Worm (Caenorhabditis elegans) whole organism, L1 larva: ENCODE results near the gene Y116A8A.7.

Source experiments
- C16A3.4 ChIP-seq: fragments of 150-350 bp; optimal IDR thresholded peaks from 2 replicates; lab custom pipeline; 2014; ENCODE audit warnings: missing biosample characterization, missing genetic modification characterization
- F16B12.6 ChIP-seq: fragments of 150-350 bp; optimal IDR thresholded peaks from 2 replicates; lab custom pipeline; 2014; ENCODE audit warnings: missing biosample characterization, missing genetic modification characterization
- Y116A8C.19 ChIP-seq: sonication (generic microtip); optimal IDR thresholded peaks from 2 replicates; lab custom pipeline; 2016; ENCODE audit warnings: missing compliant biosample characterization, missing genetic modification characterization, borderline replicate concordance
- alr-1 ChIP-seq: fragments of 200-800 bp; sonication (Bioruptor generic); optimal IDR thresholded peaks from 2 replicates; lab custom pipeline; 2018; ENCODE audit warnings: borderline replicate concordance, mild to moderate bottlenecking, missing genetic modification characterization, missing compliant biosample characterization
- ceh-63 ChIP-seq: fragments of 200-800 bp; sonication (Bioruptor generic); optimal IDR thresholded peaks from 2 replicates; lab custom pipeline; 2018; ENCODE audit warnings: mild to moderate bottlenecking, missing genetic modification characterization, missing compliant biosample characterization
- ces-1 ChIP-seq: fragments of 150-350 bp; optimal IDR thresholded peaks from 2 replicates; lab custom pipeline; 2014; ENCODE audit warnings: missing biosample characterization, missing genetic modification reagents, missing genetic modification characterization
- dpl-1 ChIP-seq, 3 experiments: fragments of 150-350 bp in 2 of 3; sonication (generic microtip) in 1 of 3; optimal IDR thresholded peaks; 2 replicates each; lab custom pipeline; 2014 to 2017; ENCODE audit warnings: missing biosample characterization in 3 of 3, missing genetic modification characterization in 3 of 3, missing genetic modification reagents in 3 of 3
- dsc-1 ChIP-seq: sonication (generic microtip); optimal IDR thresholded peaks from 2 replicates; lab custom pipeline; 2016; ENCODE audit warnings: mild to moderate bottlenecking, missing genetic modification characterization, missing compliant biosample characterization
- efl-1 ChIP-seq, 4 experiments: fragments of 150-350 bp; optimal IDR thresholded peaks in 3 of 4; peaks in 1 of 4; 1 replicate in 1 of 4; 2 replicates in 3 of 4; lab custom pipeline; 2014; ENCODE audit warnings: missing biosample characterization in 2 of 4, missing genetic modification characterization in 2 of 4, missing genetic modification reagents in 2 of 4
- elt-3 ChIP-seq, 6 experiments: fragments of 150-350 bp in 1 of 6; sonication (generic microtip); optimal IDR thresholded peaks; 2 replicates each; lab custom pipeline; 2017 to 2018; ENCODE audit warnings: missing biosample characterization in 6 of 6, missing genetic modification characterization in 6 of 6, inconsistent platforms in 1 of 6
- fos-1 ChIP-seq: fragments of 150-350 bp; optimal IDR thresholded peaks from 2 replicates; lab custom pipeline; 2014; ENCODE audit warnings: missing biosample characterization, missing genetic modification characterization
- grh-1 ChIP-seq: fragments of 200-800 bp; sonication (Bioruptor generic); IDR thresholded peaks from 2 replicates; pipeline ENCODE4 v1.3.6; 2022; ENCODE audit warnings: missing genetic modification reagents, missing genetic modification characterization, missing compliant biosample characterization
- hlh-17 ChIP-seq: fragments of 200-800 bp; sonication (Bioruptor generic); optimal IDR thresholded peaks from 2 replicates; lab custom pipeline; 2018; ENCODE audit warnings: missing genetic modification characterization, mild to moderate bottlenecking, missing compliant biosample characterization, moderate library complexity, borderline replicate concordance
- hlh-4 ChIP-seq: sonication (generic microtip); optimal IDR thresholded peaks from 2 replicates; lab custom pipeline; 2016; ENCODE audit warnings: mild to moderate bottlenecking, missing genetic modification characterization, missing compliant biosample characterization
- hpl-2 ChIP-seq: fragments of 150-350 bp; optimal IDR thresholded peaks from 2 replicates; lab custom pipeline; 2014; ENCODE audit warnings: missing biosample characterization, missing genetic modification reagents, missing genetic modification characterization
- irx-1 ChIP-seq: sonication (generic microtip); optimal IDR thresholded peaks from 2 replicates; lab custom pipeline; 2016; ENCODE audit warnings: missing genetic modification characterization, missing compliant biosample characterization
- jun-1 ChIP-seq: fragments of 150-350 bp; optimal IDR thresholded peaks from 2 replicates; lab custom pipeline; 2014; ENCODE audit warnings: missing biosample characterization, missing genetic modification reagents, missing genetic modification characterization
- lin-15B ChIP-seq: fragments of 150-350 bp; sonication (generic microtip); optimal IDR thresholded peaks from 3 replicates; lab custom pipeline; 2014; ENCODE audit warnings: missing biosample characterization, missing genetic modification characterization
- lin-35 ChIP-seq, 2 experiments: fragments of 150-350 bp; optimal IDR thresholded peaks; 2 replicates each; lab custom pipeline; 2014; ENCODE audit warnings: missing biosample characterization in 2 of 2, missing genetic modification characterization in 2 of 2, missing genetic modification reagents in 2 of 2
- lin-39 ChIP-seq: fragments of 150-350 bp; optimal IDR thresholded peaks from 2 replicates; lab custom pipeline; 2014; ENCODE audit warnings: missing biosample characterization, missing genetic modification reagents, missing genetic modification characterization
- mdl-1 ChIP-seq, 2 experiments: fragments of 150-350 bp; optimal IDR thresholded peaks; 2 replicates each; lab custom pipeline; 2014 to 2017; ENCODE audit warnings: missing biosample characterization in 2 of 2, missing genetic modification characterization in 2 of 2, inconsistent platforms in 1 of 2
- mef-2 ChIP-seq: fragments of 150-350 bp; optimal IDR thresholded peaks from 2 replicates; lab custom pipeline; 2014; ENCODE audit warnings: missing biosample characterization, missing genetic modification characterization
- mep-1 ChIP-seq: fragments of 150-350 bp; optimal IDR thresholded peaks from 2 replicates; lab custom pipeline; 2014; ENCODE audit warnings: missing biosample characterization, missing genetic modification characterization
- nhr-11 ChIP-seq: fragments of 150-350 bp; optimal IDR thresholded peaks from 2 replicates; lab custom pipeline; 2014; ENCODE audit warnings: missing biosample characterization, missing genetic modification characterization
- nhr-20 ChIP-seq: sonication (generic microtip); optimal IDR thresholded peaks from 2 replicates; lab custom pipeline; 2016; ENCODE audit warnings: mild to moderate bottlenecking, missing genetic modification characterization, missing compliant biosample characterization
- nhr-28 ChIP-seq: fragments of 150-350 bp; optimal IDR thresholded peaks from 2 replicates; lab custom pipeline; 2014; ENCODE audit warnings: missing biosample characterization, missing genetic modification characterization
- nhr-71 ChIP-seq: sonication (generic microtip); optimal IDR thresholded peaks from 2 replicates; lab custom pipeline; 2016; ENCODE audit warnings: mild to moderate bottlenecking, missing genetic modification characterization, moderate library complexity, missing compliant biosample characterization
- nhr-76 ChIP-seq: sonication (generic microtip); optimal IDR thresholded peaks from 2 replicates; lab custom pipeline; 2017; ENCODE audit warnings: missing biosample characterization, missing genetic modification characterization
- nhr-84 ChIP-seq: sonication (generic microtip); optimal IDR thresholded peaks from 2 replicates; lab custom pipeline; 2017; ENCODE audit warnings: missing biosample characterization, missing genetic modification characterization
- nhr-85 ChIP-seq: sonication (generic microtip); peaks from one replicate; lab custom pipeline; 2016; ENCODE audit warnings: missing genetic modification characterization, inconsistent platforms, missing compliant biosample characterization
- nhr-90 ChIP-seq: sonication (generic microtip); optimal IDR thresholded peaks from 2 replicates; lab custom pipeline; 2016; ENCODE audit warnings: mild to moderate bottlenecking, missing genetic modification characterization, missing compliant biosample characterization; ENCODE audit not compliant: poor library complexity
- pag-3 ChIP-seq: sonication (generic microtip); optimal IDR thresholded peaks from 2 replicates; lab custom pipeline; 2017; ENCODE audit warnings: missing genetic modification characterization, mild to moderate bottlenecking, missing compliant biosample characterization, antibody characterized with exemption, borderline replicate concordance; ENCODE audit not compliant: insufficient read depth
- pax-3 ChIP-seq: fragments of 200-800 bp; sonication (Bioruptor generic); optimal IDR thresholded peaks from 2 replicates; lab custom pipeline; 2018; ENCODE audit warnings: mild to moderate bottlenecking, missing genetic modification characterization, moderate library complexity, missing compliant biosample characterization
- pqm-1 ChIP-seq: sonication (generic microtip); optimal IDR thresholded peaks from 3 replicates; lab custom pipeline; 2017; ENCODE audit warnings: missing biosample characterization, missing genetic modification characterization
- snpc-4 ChIP-seq: fragments of 150-350 bp; optimal IDR thresholded peaks from 2 replicates; lab custom pipeline; 2014; ENCODE audit warnings: missing biosample characterization, missing genetic modification characterization
- snu-23 ChIP-seq: sonication (generic microtip); optimal IDR thresholded peaks from 2 replicates; lab custom pipeline; 2016; ENCODE audit warnings: missing genetic modification characterization, missing compliant biosample characterization
- sptf-1 ChIP-seq: fragments of 150-350 bp; optimal IDR thresholded peaks from 2 replicates; lab custom pipeline; 2014; ENCODE audit warnings: missing biosample characterization, missing genetic modification characterization
- swsn-7 ChIP-seq: sonication (generic microtip); optimal IDR thresholded peaks from 2 replicates; lab custom pipeline; 2016; ENCODE audit warnings: missing genetic modification characterization, missing compliant biosample characterization
- tbx-2 ChIP-seq: sonication (generic microtip); optimal IDR thresholded peaks from 2 replicates; lab custom pipeline; 2016; ENCODE audit warnings: missing genetic modification characterization, missing compliant biosample characterization
- tlp-1 ChIP-seq: fragments of 150-350 bp; optimal IDR thresholded peaks from 2 replicates; lab custom pipeline; 2014; ENCODE audit warnings: missing biosample characterization, missing genetic modification characterization
- unc-130 ChIP-seq: fragments of 150-350 bp; optimal IDR thresholded peaks from 2 replicates; lab custom pipeline; 2017; ENCODE audit warnings: missing biosample characterization, missing genetic modification characterization, inconsistent platforms
- unc-30 ChIP-seq: sonication (generic microtip); optimal IDR thresholded peaks from 2 replicates; lab custom pipeline; 2017; ENCODE audit warnings: missing biosample characterization, missing genetic modification characterization
- unc-62 ChIP-seq: fragments of 150-350 bp; optimal IDR thresholded peaks from 2 replicates; lab custom pipeline; 2014; ENCODE audit warnings: missing biosample characterization, missing genetic modification reagents, missing genetic modification characterization
- unc-98 ChIP-seq: fragments of 200-800 bp; sonication (Bioruptor generic); IDR thresholded peaks from 2 replicates; pipeline ENCODE4 v1.3.6; 2022; ENCODE audit warnings: missing genetic modification characterization, missing compliant biosample characterization
- xbp-1 ChIP-seq: sonication (generic microtip); optimal IDR thresholded peaks from 2 replicates; lab custom pipeline; 2016; ENCODE audit warnings: missing genetic modification characterization, missing compliant biosample characterization
- zip-4 ChIP-seq: fragments of 200-800 bp; sonication (Bioruptor generic); optimal IDR thresholded peaks from 2 replicates; lab custom pipeline; 2018; ENCODE audit warnings: mild to moderate bottlenecking, missing genetic modification characterization, moderate library complexity, missing compliant biosample characterization
- ztf-4 ChIP-seq: fragments of 150-350 bp; optimal IDR thresholded peaks from 2 replicates; lab custom pipeline; 2014; ENCODE audit warnings: missing biosample characterization, missing genetic modification characterization

The Y116A8A.7 gene

DNA sequence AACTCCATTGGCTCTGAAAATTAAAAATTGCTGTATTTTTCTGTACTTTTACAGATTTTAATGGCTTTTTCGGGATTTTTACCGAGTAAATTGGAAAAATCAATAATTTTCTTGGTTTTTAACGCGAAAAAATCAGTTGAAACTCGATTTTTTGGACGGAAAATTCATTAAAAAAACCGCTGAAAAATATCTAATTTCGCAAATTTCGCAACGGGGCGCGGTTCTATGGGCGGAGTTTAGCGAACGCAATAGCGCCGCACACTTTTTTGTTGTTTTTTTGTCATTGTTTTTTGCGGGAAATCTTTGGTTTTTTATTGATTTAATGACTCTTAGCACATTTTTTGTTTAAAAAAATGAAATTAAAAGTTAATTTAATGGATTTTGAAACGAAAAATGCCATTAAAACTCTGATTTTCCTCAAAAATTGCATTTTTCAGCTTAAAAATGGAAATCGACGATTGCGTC is 33.5 kb downstream of the Y116A8A.7 start, which contains the start of the genes mel-46 and lsy-13 (continued):
- TF ChIP-seq dsc-1 (peak; percentile 9), ces-1 (GFP tag; lab: Kevin White, UChicago) (no peak), nhr-11 (tag; lab: Kevin White, UChicago) (no peak), tbx-2 (peak; percentile 29), mdl-1 (tag; optimal IDR thresholded peaks at IDR 0.05; lab: Kevin White, UChicago) (no peak), nhr-71 (tag; lab: Kevin White, UChicago) (peak; percentile 53), nhr-28 (no peak), mep-1 (tag; lab: Kevin White, UChicago) (peak; percentile 53), unc-30 (tag; lab: Kevin White, UChicago) (no peak), snpc-4 (tag; lab: Kevin White, UChicago) (peak; percentile 5), xbp-1 (tag; lab: Kevin White, UChicago) (peak; percentile 48), unc-130 (peak; percentile 4), F16B12.6 (tag; lab: Kevin White, UChicago) (peak; percentile 6), snu-23 (GFP tag; lab: Kevin White, UChicago) (peak; percentile 58), pag-3 (tag; lab: Kevin White, UChicago) (no peak)
- TF ChIP-seq, all 84 proteins: peak for 22

- TF ChIP-seq efl-1 (optimal IDR thresholded peaks at IDR 0.05; lab: Kevin White, UChicago) (no peak), efl-1 (GFP tag; optimal IDR thresholded peaks at IDR 0.05 in 1 of 2; lab: Kevin White, UChicago) (peak in 1 of 2 experiments; percentile 0), unc-62 (no peak)
Measured at ce11 chrIV:16864876-16865275, 34.9 kb downstream of the Y116A8A.7 start.

ce11 chrIV:16865487-16865886 is 35.5 kb downstream of the Y116A8A.7 start, which contains the start of gene gtsf-1:
Gene gtsf-1, plus strand, starts transcription at chrIV:16865840.
- TF ChIP-seq nhr-84 (tag; lab: Kevin White, UChicago) = no peak
- no peak for TF ChIP-seq hlh-17
- peak; percentile 48 for TF ChIP-seq irx-1 (tag; lab: Kevin White, UChicago)
- peak; percentile 53 for TF ChIP-seq hpl-2 (GFP tag; lab: Kevin White, UChicago)
- TF ChIP-seq Y116A8C.19 (tag; lab: Kevin White, UChicago) = no peak
- TF ChIP-seq lin-15B (tag; lab: Kevin White, UChicago) = peak; percentile 83
- peak in 1 of 6 experiments; percentile 7 for TF ChIP-seq elt-3 (tag; optimal IDR thresholded peaks at IDR 0.05; lab: Kevin White, UChicago)
- no peak for TF ChIP-seq unc-98 (GFP tag; lab: Robert Waterston, UW)
- no peak for TF ChIP-seq ceh-63 (GFP tag; lab: Kevin White, UChicago)
- TF ChIP-seq nhr-11 (tag; lab: Kevin White, UChicago) = peak; percentile 7
- no peak for TF ChIP-seq pag-3 (tag; lab: Kevin White, UChicago)
- peak; percentile 76 for TF ChIP-seq C16A3.4
- peak; percentile 77 for TF ChIP-seq nhr-90
- peak; percentile 76 to 79 for TF ChIP-seq efl-1 (optimal IDR thresholded peaks at IDR 0.05; lab: Kevin White, UChicago)
- peak; percentile 70 to 97 for TF ChIP-seq efl-1 (GFP tag; optimal IDR thresholded peaks at IDR 0.05 in 1 of 2; lab: Kevin White, UChicago)
- TF ChIP-seq grh-1 = peak; percentile 39; the same call in 1 of the 2 replicates
- TF ChIP-seq unc-62 = no peak
- peak; percentile 83 for TF ChIP-seq nhr-85 (tag; lab: Kevin White, UChicago)
- peak; percentile 74 for TF ChIP-seq jun-1 (tag; lab: Kevin White, UChicago)
- TF ChIP-seq fos-1 (tag; lab: Kevin White, UChicago) = peak; percentile 40
- peak; percentile 59 to 77 (median 70) for TF ChIP-seq dpl-1 (GFP tag; optimal IDR thresholded peaks at IDR 0.05; lab: Kevin White, UChicago)
- TF ChIP-seq tlp-1 (tag; lab: Kevin White, UChicago) = no peak
- TF ChIP-seq hlh-4 (tag; lab: Kevin White, UChicago) = no peak
- peak; percentile 81 for TF ChIP-seq tbx-2
- TF ChIP-seq lin-39 (tag; lab: Kevin White, UChicago) = peak; percentile 55
- TF ChIP-seq swsn-7 (tag; lab: Kevin White, UChicago) = peak; percentile 77
- peak; percentile 57 for TF ChIP-seq mef-2 (tag; lab: Kevin White, UChicago)
- TF ChIP-seq pqm-1 (tag; lab: Kevin White, UChicago) = no peak
- peak; percentile 74 for TF ChIP-seq xbp-1 (tag; lab: Kevin White, UChicago)
- TF ChIP-seq nhr-20 = peak; percentile 72
- TF ChIP-seq lin-35 (GFP tag; optimal IDR thresholded peaks at IDR 0.05; lab: Kevin White, UChicago) = peak; percentile 74 to 85
- TF ChIP-seq unc-130 = peak; percentile 82
- TF ChIP-seq zip-4 (GFP tag; lab: Kevin White, UChicago) = peak; percentile 1
- TF ChIP-seq alr-1 = no peak
- TF ChIP-seq sptf-1 (tag; lab: Kevin White, UChicago) = no peak
- TF ChIP-seq nhr-76 (tag; lab: Kevin White, UChicago) = peak; percentile 54
- no peak for TF ChIP-seq ztf-4 (tag; lab: Kevin White, UChicago)
- TF ChIP-seq pax-3 (tag; lab: Kevin White, UChicago) = peak; percentile 46
